Worm (Caenorhabditis elegans): ENCODE measurements around the gene T14B4.3.

DNA sequence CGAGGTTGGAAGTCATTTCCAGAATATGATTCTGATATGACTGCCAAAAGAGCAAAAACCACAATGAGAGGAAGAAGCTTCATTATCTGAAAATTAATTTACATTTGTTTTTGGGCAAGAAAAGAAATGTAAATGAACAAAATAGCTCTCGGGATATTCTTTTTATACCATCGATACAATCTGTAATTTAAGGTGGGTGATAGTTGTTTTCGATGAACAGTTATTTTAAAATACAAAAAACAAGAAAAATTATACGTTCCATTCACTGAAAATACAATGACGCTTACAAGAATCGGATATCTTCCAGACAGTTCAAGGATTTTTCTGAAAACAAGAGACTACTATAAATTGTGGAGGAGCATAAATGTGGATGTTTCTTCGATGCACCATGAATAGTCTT, 9.9 kb downstream of the T14B4.3 start, which contains the start of gene ins-15:
- TF ChIP-seq snpc-4 (tag; optimal IDR thresholded peaks at IDR 0.05) (no peak), pha-4 (tag; optimal IDR thresholded peaks at IDR 0.05) (no peak), nhr-28 (tag; optimal IDR thresholded peaks at IDR 0.05) (no peak), zag-1 (tag; optimal IDR thresholded peaks at IDR 0.05) (no peak), nhr-67 (tag; optimal IDR thresholded peaks at IDR 0.05) (no peak), daf-12 (tag; optimal IDR thresholded peaks at IDR 0.05) (no peak)

All from whole organism, L3 larva.